Fruit fly (Drosophila melanogaster) whole organism, prepupa: ENCODE results near the gene Mst98Ca.

ENCODE experiments used
- CG3032 ChIP-seq: fragments of 200-800 bp; optimal IDR thresholded peaks from 2 replicates; lab custom pipeline; 2019; ENCODE audit warnings: missing biosample characterization, mild to moderate bottlenecking, missing genetic modification characterization, moderate library complexity
- CG3919 ChIP-seq: fragments of 200-800 bp; sonication (Bioruptor generic); optimal IDR thresholded peaks from 3 replicates; lab custom pipeline; 2016; ENCODE audit warnings: missing biosample characterization, missing genetic modification characterization
- CG8319 ChIP-seq: fragments of 200-800 bp; sonication (Bioruptor generic); optimal IDR thresholded peaks from 3 replicates; lab custom pipeline; 2016; ENCODE audit warnings: missing biosample characterization, missing genetic modification characterization
- Hr39 ChIP-seq: fragments of 200-800 bp; sonication (Bioruptor generic); optimal IDR thresholded peaks from 2 replicates; lab custom pipeline; 2016; ENCODE audit warnings: missing biosample characterization, missing genetic modification characterization
- Sox14 ChIP-seq: fragments of 200-800 bp; sonication (Bioruptor generic); optimal IDR thresholded peaks from 3 replicates; lab custom pipeline; 2016; ENCODE audit warnings: missing biosample characterization, missing genetic modification characterization
- ss ChIP-seq, 2 experiments: fragments of 200-800 bp; sonication (Bioruptor generic); optimal IDR thresholded peaks; 2 replicates in 1 of 2; 3 replicates in 1 of 2; lab custom pipeline; 2017 to 2018; ENCODE audit warnings: mild to moderate bottlenecking in 2 of 2, missing biosample characterization in 2 of 2, missing genetic modification characterization in 2 of 2, moderate library complexity in 1 of 2

- no peak for TF ChIP-seq CG8319 (GFP tag; lab: Kevin White, UChicago)
- TF ChIP-seq Hr39 (GFP tag; lab: Kevin White, UChicago), result no peak
- no peak for TF ChIP-seq CG3919
- no peak for TF ChIP-seq ss (GFP tag; optimal IDR thresholded peaks at IDR 0.05; lab: Kevin White, UChicago)
- TF ChIP-seq Sox14 (GFP tag; lab: Kevin White, UChicago), result no peak
- no peak for TF ChIP-seq CG3032 (tag; lab: Kevin White, UChicago)
Observed at dm6 chr3R:28305959-28306358, 14.8 kb downstream of the Mst98Ca start.
